Worm (Caenorhabditis elegans) whole organism, L4 larva: Measurements from ENCODE around the gene C16C10.8.

Experiments used
- R02D3.7 ChIP-seq: fragments of 150-350 bp; sonication (generic microtip); optimal IDR thresholded peaks from 3 replicates; lab custom pipeline; 2014; ENCODE audit warnings: missing biosample characterization, missing genetic modification characterization
- T20F7.1 ChIP-seq: fragments of 200-800 bp; sonication (Bioruptor generic); optimal IDR thresholded peaks from 2 replicates; lab custom pipeline; 2018; ENCODE audit warnings: mild to moderate bottlenecking, missing genetic modification characterization, missing compliant biosample characterization
- Y48G9A.11 ChIP-seq: fragments of 200-800 bp; sonication (Bioruptor generic); IDR thresholded peaks from 2 replicates; pipeline ENCODE4 v1.3.6; 2022; ENCODE audit warnings: missing genetic modification reagents, missing genetic modification characterization, missing compliant biosample characterization
- Y5F2A.4 ChIP-seq: fragments of 200-800 bp; sonication (Bioruptor generic); optimal IDR thresholded peaks from 2 replicates; lab custom pipeline; 2018; ENCODE audit warnings: mild to moderate bottlenecking, missing genetic modification characterization, missing compliant biosample characterization
- Y75B8A.6 ChIP-seq: fragments of 200-800 bp; sonication (Bioruptor generic); IDR thresholded peaks from 2 replicates; pipeline ENCODE4 v1.3.6; 2022; ENCODE audit warnings: missing genetic modification reagents, missing genetic modification characterization, missing compliant biosample characterization
- ama-1 ChIP-seq: fragments of 150-350 bp; optimal IDR thresholded peaks from 2 replicates; lab custom pipeline; 2014; ENCODE audit warnings: inconsistent platforms, mixed read lengths
- ceh-28 ChIP-seq: fragments of 150-350 bp; optimal IDR thresholded peaks from 2 replicates; lab custom pipeline; 2014; ENCODE audit warnings: missing biosample characterization, missing genetic modification reagents, missing genetic modification characterization
- ceh-44 ChIP-seq: fragments of 200-800 bp; sonication (Bioruptor generic); IDR thresholded peaks from 2 replicates; pipeline ENCODE4 v1.3.6; 2022; ENCODE audit warnings: missing genetic modification reagents, missing genetic modification characterization, missing compliant biosample characterization
- cey-2 ChIP-seq: sonication (generic microtip); optimal IDR thresholded peaks from 3 replicates; lab custom pipeline; 2017; ENCODE audit warnings: missing genetic modification characterization, mild to moderate bottlenecking, missing compliant biosample characterization, antibody characterized with exemption, borderline replicate concordance; ENCODE audit not compliant: insufficient read depth
- ctbp-1 ChIP-seq: fragments of 200-800 bp; sonication (Bioruptor generic); IDR thresholded peaks from 2 replicates; pipeline ENCODE4 v1.3.6; 2022; ENCODE audit warnings: missing genetic modification reagents, missing genetic modification characterization, missing compliant biosample characterization
- daf-12 ChIP-seq: fragments of 150-350 bp; optimal IDR thresholded peaks from 2 replicates; lab custom pipeline; 2014; ENCODE audit warnings: missing biosample characterization, missing genetic modification reagents, missing genetic modification characterization
- duxl-1 ChIP-seq: sonication (generic microtip); optimal IDR thresholded peaks from 2 replicates; lab custom pipeline; 2016; ENCODE audit warnings: mild to moderate bottlenecking, missing genetic modification characterization, moderate library complexity, missing compliant biosample characterization; ENCODE audit not compliant: poor library complexity
- egl-27 ChIP-seq: sonication (generic microtip); optimal IDR thresholded peaks from 3 replicates; lab custom pipeline; 2017; ENCODE audit warnings: missing biosample characterization, missing genetic modification reagents, missing genetic modification characterization
- egl-43 ChIP-seq: fragments of 200-800 bp; sonication (Bioruptor generic); IDR thresholded peaks from 2 replicates; pipeline ENCODE4 v1.3.6; 2022; ENCODE audit warnings: missing genetic modification reagents, missing genetic modification characterization, missing compliant biosample characterization
- fkh-10 ChIP-seq: fragments of 150-350 bp; optimal IDR thresholded peaks from 2 replicates; lab custom pipeline; 2014; ENCODE audit warnings: missing biosample characterization, missing genetic modification reagents, missing genetic modification characterization
- hif-1 ChIP-seq, 2 experiments: sonication (generic microtip); optimal IDR thresholded peaks; 2 replicates each; lab custom pipeline; 2016 to 2017; ENCODE audit warnings: missing compliant biosample characterization in 2 of 2, missing genetic modification characterization in 2 of 2, missing genetic modification reagents in 2 of 2, missing genotype in 2 of 2, mild to moderate bottlenecking in 1 of 2
- hlh-30 ChIP-seq: sonication (generic microtip); optimal IDR thresholded peaks from 2 replicates; lab custom pipeline; 2017; ENCODE audit warnings: antibody characterized with exemption, mild to moderate bottlenecking, missing genetic modification characterization, missing compliant biosample characterization; ENCODE audit not compliant: insufficient read depth
- hmg-1.1 ChIP-seq: fragments of 200-800 bp; sonication (Bioruptor generic); IDR thresholded peaks from 2 replicates; pipeline ENCODE4 v1.3.6; 2022; ENCODE audit warnings: missing genetic modification reagents, missing genetic modification characterization, missing compliant biosample characterization
- jun-1 ChIP-seq: fragments of 150-350 bp; optimal IDR thresholded peaks from 2 replicates; lab custom pipeline; 2014; ENCODE audit warnings: missing biosample characterization, missing genetic modification reagents, missing genetic modification characterization
- lim-7 ChIP-seq: fragments of 200-800 bp; sonication (Bioruptor generic); IDR thresholded peaks from 2 replicates; pipeline ENCODE4 v1.3.6; 2022; ENCODE audit warnings: missing genetic modification characterization, missing compliant biosample characterization
- lin-1 ChIP-seq: fragments of 200-800 bp; sonication (Bioruptor generic); IDR thresholded peaks from 2 replicates; pipeline ENCODE4 v1.3.6; 2022; ENCODE audit warnings: missing genetic modification reagents, missing genetic modification characterization, missing compliant biosample characterization
- lin-15B ChIP-seq: fragments of 150-350 bp; sonication (generic microtip); optimal IDR thresholded peaks from 3 replicates; lab custom pipeline; 2014; ENCODE audit warnings: missing biosample characterization, missing genetic modification characterization
- lin-29 ChIP-seq: fragments of 200-800 bp; sonication (Bioruptor generic); IDR thresholded peaks from 2 replicates; pipeline ENCODE4 v1.3.6; 2022; ENCODE audit warnings: missing genetic modification reagents, missing genetic modification characterization, missing compliant biosample characterization
- lin-38 ChIP-seq: fragments of 200-800 bp; sonication (Bioruptor generic); IDR thresholded peaks from 2 replicates; pipeline ENCODE4 v1.3.6; 2022; ENCODE audit warnings: missing genetic modification reagents, missing genetic modification characterization, missing compliant biosample characterization
- lsy-2 ChIP-seq, 2 experiments: fragments of 150-350 bp in 1 of 2; sonication (generic microtip) in 1 of 2; optimal IDR thresholded peaks; 2 replicates each; lab custom pipeline; 2014 to 2017; ENCODE audit warnings: missing biosample characterization in 2 of 2, missing genetic modification characterization in 2 of 2
- nhr-11 ChIP-seq: fragments of 150-350 bp; optimal IDR thresholded peaks from 2 replicates; lab custom pipeline; 2014; ENCODE audit warnings: missing biosample characterization, missing genetic modification characterization
- nhr-111 ChIP-seq: fragments of 200-800 bp; sonication (Bioruptor generic); optimal IDR thresholded peaks from 2 replicates; lab custom pipeline; 2018; ENCODE audit warnings: mild to moderate bottlenecking, missing genetic modification characterization, missing compliant biosample characterization
- nhr-237 ChIP-seq: sonication (generic microtip); optimal IDR thresholded peaks from 2 replicates; lab custom pipeline; 2017; ENCODE audit warnings: missing biosample characterization, missing genetic modification characterization
- nhr-25 ChIP-seq: sonication (generic microtip); optimal IDR thresholded peaks from 2 replicates; lab custom pipeline; 2017; ENCODE audit warnings: missing genetic modification characterization, mild to moderate bottlenecking, missing compliant biosample characterization, antibody characterized with exemption, moderate library complexity, borderline replicate concordance; ENCODE audit not compliant: insufficient read depth
- nhr-28 ChIP-seq: fragments of 150-350 bp; optimal IDR thresholded peaks from 2 replicates; lab custom pipeline; 2014; ENCODE audit warnings: missing biosample characterization, missing genetic modification characterization
- nhr-42 ChIP-seq: fragments of 200-800 bp; sonication (Bioruptor generic); IDR thresholded peaks from 2 replicates; pipeline ENCODE4 v1.3.6; 2022; ENCODE audit warnings: missing genetic modification characterization, missing compliant biosample characterization
- nhr-76 ChIP-seq: fragments of 150-350 bp; optimal IDR thresholded peaks from 2 replicates; lab custom pipeline; 2014; ENCODE audit warnings: missing biosample characterization, missing genetic modification characterization
- nhr-77 ChIP-seq: fragments of 150-350 bp; optimal IDR thresholded peaks from 2 replicates; lab custom pipeline; 2014; ENCODE audit warnings: missing biosample characterization, missing genetic modification characterization
- sdz-12 ChIP-seq: fragments of 200-800 bp; sonication (Bioruptor generic); optimal IDR thresholded peaks from 2 replicates; lab custom pipeline; 2018; ENCODE audit warnings: mild to moderate bottlenecking, missing genetic modification characterization, missing compliant biosample characterization
- skn-1 ChIP-seq: fragments of 150-350 bp; optimal IDR thresholded peaks from 2 replicates; lab custom pipeline; 2014; ENCODE audit warnings: missing biosample characterization, missing genetic modification characterization
- snpc-1.2 ChIP-seq: fragments of 200-800 bp; sonication (Bioruptor generic); IDR thresholded peaks from 2 replicates; pipeline ENCODE4 v1.3.6; 2022; ENCODE audit warnings: missing genetic modification reagents, missing genetic modification characterization, missing compliant biosample characterization
- unc-130 ChIP-seq: sonication (generic microtip); optimal IDR thresholded peaks from 2 replicates; lab custom pipeline; 2016; ENCODE audit warnings: missing genetic modification reagents, missing genetic modification characterization, missing compliant biosample characterization
- unc-39 ChIP-seq: sonication (generic microtip); optimal IDR thresholded peaks from 2 replicates; lab custom pipeline; 2017; ENCODE audit warnings: missing biosample characterization, missing genetic modification characterization
- unc-62 ChIP-seq, 3 experiments: fragments of 150-350 bp in 1 of 3; sonication (generic microtip); optimal IDR thresholded peaks in 2 of 3; peaks in 1 of 3; 1 replicate in 1 of 3; 2 replicates in 2 of 3; lab custom pipeline; 2014 to 2017; ENCODE audit warnings: missing biosample characterization in 3 of 3, missing genetic modification characterization in 3 of 3, missing genetic modification reagents in 3 of 3, missing genotype in 1 of 3
- vab-7 ChIP-seq: fragments of 200-800 bp; sonication (Bioruptor generic); IDR thresholded peaks from 2 replicates; pipeline ENCODE4 v1.3.6; 2022; ENCODE audit warnings: missing genetic modification reagents, missing genetic modification characterization, missing compliant biosample characterization
- zag-1 ChIP-seq: fragments of 150-350 bp; optimal IDR thresholded peaks from 2 replicates; lab custom pipeline; 2014; ENCODE audit warnings: missing biosample characterization, missing genetic modification characterization
- zfp-3 ChIP-seq: fragments of 200-800 bp; sonication (Bioruptor generic); conservative IDR thresholded peaks from 2 replicates; pipeline ENCODE4 v1.3.6; 2022; ENCODE audit warnings: missing genetic modification reagents, missing genetic modification characterization, missing compliant biosample characterization
- ztf-11 ChIP-seq: fragments of 150-350 bp; optimal IDR thresholded peaks from 2 replicates; lab custom pipeline; 2014; ENCODE audit warnings: missing biosample characterization, missing genetic modification characterization

Gene C16C10.8

ce11 chrIII:4160937-4161336, 3.0 kb downstream of the C16C10.8 start, which contains the start of gene C01G12.16:
Gene C01G12.16 (plus strand): TSS chrIII:4161237.
- TF ChIP-seq nhr-111 (GFP tag; lab: Kevin White, UChicago) (no peak), Y75B8A.6 (no peak), nhr-28 (tag; lab: Kevin White, UChicago) (no peak), nhr-42 (GFP tag; lab: Robert Waterston, UW) (no peak), nhr-11 (tag; lab: Kevin White, UChicago) (no peak), unc-62 (GFP tag; optimal IDR thresholded peaks at IDR 0.05 in 1 of 2; lab: Kevin White, UChicago) (no peak), unc-62 (tag; optimal IDR thresholded peaks at IDR 0.05; lab: Kevin White, UChicago) (no peak), ceh-28 (tag; lab: Kevin White, UChicago) (no peak), ceh-44 (GFP tag; lab: Robert Waterston, UW) (no peak), nhr-77 (no peak), jun-1 (tag; lab: Kevin White, UChicago) (no peak), lim-7 (no peak), hmg-1.1 (GFP tag; lab: Robert Waterston, UW) (no peak), ztf-11 (tag; lab: Kevin White, UChicago) (no peak), Y48G9A.11 (GFP tag; lab: Robert Waterston, UW) (no peak), R02D3.7 (no peak), lin-1 (GFP tag; lab: Robert Waterston, UW) (no peak), egl-43 (GFP tag; lab: Robert Waterston, UW) (no peak), zag-1 (no peak), cey-2 (tag; lab: Kevin White, UChicago) (no peak)
- TF ChIP-seq, all 104 proteins: peak for 0

- TF ChIP-seq sdz-12 (GFP tag; lab: Kevin White, UChicago) (no peak), vab-7 (no peak), nhr-237 (tag; lab: Kevin White, UChicago) (no peak), nhr-76 (tag; lab: Kevin White, UChicago) (no peak), fkh-10 (no peak), Y5F2A.4 (GFP tag; lab: Kevin White, UChicago) (no peak), snpc-1.2 (no peak), hlh-30 (no peak), daf-12 (tag; lab: Kevin White, UChicago) (no peak), nhr-25 (tag; lab: Kevin White, UChicago) (no peak), egl-27 (tag; lab: Kevin White, UChicago) (no peak)
- TF ChIP-seq, all 104 proteins: peak for 0
Measured at ce11 chrIII:4157298-4157697, 6.7 kb downstream of the C16C10.8 start, which contains the start of gene C16C10.9. Gene C16C10.9 (minus strand): TSS chrIII:4157398.

ce11 chrIII:4153299-4153698, 10.7 kb downstream of the C16C10.8 start, which contains the start of gene glod-4:
Gene glod-4 (plus strand): TSS chrIII:4153599.
- TF ChIP-seq skn-1 (tag; lab: Kevin White, UChicago): no peak
- peak in 1 of 2 experiments; percentile 41 for TF ChIP-seq lsy-2 (tag; optimal IDR thresholded peaks at IDR 0.05; lab: Kevin White, UChicago)
- TF ChIP-seq, all 104 proteins: peak for 1

ce11 chrIII:4152828-4153227, 11.1 kb downstream of the C16C10.8 start:
- TF ChIP-seq unc-39 (tag; lab: Kevin White, UChicago) (no peak), duxl-1 (peak; percentile 6), T20F7.1 (GFP tag; lab: Kevin White, UChicago) (peak; percentile 49), unc-130 (GFP tag; lab: Kevin White, UChicago) (no peak), lin-29 (GFP tag; lab: Robert Waterston, UW) (no peak), ama-1 (lab: Kevin White, UChicago) (peak; percentile 65), ctbp-1 (GFP tag; lab: Robert Waterston, UW) (0 out of 2 replicates have a peak, but pooled peaks have one; percentile 22), lin-15B (tag; lab: Kevin White, UChicago) (no peak), lin-38 (peak; percentile 21; the same call in 1 of the 2 replicates), zfp-3 (GFP tag; lab: Robert Waterston, UW) (0 out of 2 replicates have a peak, but pooled peaks have one; percentile 16), hif-1 (tag; optimal IDR thresholded peaks at IDR 0.05; lab: Kevin White, UChicago) (no peak), daf-12 (tag; lab: Kevin White, UChicago) (no peak), lim-7 (0 out of 2 replicates have a peak, but pooled peaks have one; percentile 27)
